Fruit fly (Drosophila melanogaster) whole organism, embryonic: ENCODE data around the gene CG32189.
A peak's percentile ranks its signal among the peaks of the same experiment; 100 is the strongest.

Experiments
- B-H1 ChIP-seq: fragments of 200-800 bp; sonication (Bioruptor generic); IDR thresholded peaks from 3 replicates; pipeline ENCODE4 v1.3.6; 2022; ENCODE audit warnings: missing biosample characterization, missing genetic modification characterization
- B-H2 ChIP-seq: fragments of 200-800 bp; sonication (Bioruptor generic); optimal IDR thresholded peaks from 2 replicates; lab custom pipeline; 2018; ENCODE audit warnings: missing biosample characterization, mild to moderate bottlenecking, missing genetic modification characterization
- CG12299 ChIP-seq: fragments of 200-800 bp; sonication (Bioruptor generic); optimal IDR thresholded peaks from 2 replicates; lab custom pipeline; 2018; ENCODE audit warnings: missing biosample characterization, mild to moderate bottlenecking, missing genetic modification characterization
- CG12942 ChIP-seq: fragments of 200-800 bp; sonication (Bioruptor generic); optimal IDR thresholded peaks from 3 replicates; lab custom pipeline; 2016; ENCODE audit warnings: missing biosample characterization, missing genetic modification characterization
- CG14014 ChIP-seq: fragments of 200-800 bp; sonication (Bioruptor generic); IDR thresholded peaks from 2 replicates; pipeline ENCODE4 v1.3.6; 2022; ENCODE audit warnings: missing biosample characterization, missing genetic modification characterization
- CG1602 ChIP-seq: fragments of 200-800 bp; sonication (Bioruptor generic); optimal IDR thresholded peaks from 3 replicates; lab custom pipeline; 2016; ENCODE audit warnings: missing biosample characterization, missing genetic modification characterization
- CG1832 ChIP-seq: fragments of 200-800 bp; sonication (Bioruptor generic); optimal IDR thresholded peaks from 2 replicates; lab custom pipeline; 2017; ENCODE audit warnings: missing biosample characterization, mild to moderate bottlenecking, missing genetic modification characterization, inconsistent platforms
- CG18476 ChIP-seq: fragments of 200-800 bp; sonication (Bioruptor generic); optimal IDR thresholded peaks from 2 replicates; lab custom pipeline; 2016; ENCODE audit warnings: missing biosample characterization, mild to moderate bottlenecking, missing genetic modification characterization
- CG18599 ChIP-seq: fragments of 200-800 bp; sonication (Bioruptor generic); optimal IDR thresholded peaks from 3 replicates; lab custom pipeline; 2017; ENCODE audit warnings: missing biosample characterization, missing genetic modification characterization, mild to moderate bottlenecking, moderate library complexity, missing genetic modification reagents
- CG32772 ChIP-seq: fragments of 200-800 bp; sonication (Bioruptor generic); IDR thresholded peaks from 2 replicates; pipeline ENCODE4 v1.3.6; 2022; ENCODE audit warnings: missing biosample characterization, missing genetic modification characterization
- CG33557 ChIP-seq: fragments of 200-800 bp; sonication (Bioruptor generic); optimal IDR thresholded peaks from 2 replicates; lab custom pipeline; 2019; ENCODE audit warnings: missing biosample characterization, mild to moderate bottlenecking, missing genetic modification characterization, moderate library complexity
- CG34224 ChIP-seq: fragments of 200-800 bp; sonication (Bioruptor generic); IDR thresholded peaks from 3 replicates; pipeline ENCODE4 v1.3.6; 2022; ENCODE audit warnings: missing biosample characterization, missing genetic modification characterization; ENCODE audit not compliant: partially characterized antibody
- CG3838 ChIP-seq: fragments of 200-800 bp; sonication (Bioruptor generic); optimal IDR thresholded peaks from 3 replicates; lab custom pipeline; 2016; ENCODE audit warnings: missing biosample characterization, missing genetic modification characterization
- CG6813 ChIP-seq: fragments of 200-800 bp; sonication (Bioruptor generic); optimal IDR thresholded peaks from 2 replicates; lab custom pipeline; 2017; ENCODE audit warnings: missing biosample characterization, missing genetic modification characterization, mild to moderate bottlenecking, moderate library complexity, missing genetic modification reagents
- CG7987 ChIP-seq: fragments of 200-800 bp; sonication (Bioruptor generic); optimal IDR thresholded peaks from 2 replicates; lab custom pipeline; 2018; ENCODE audit warnings: missing biosample characterization, mild to moderate bottlenecking, missing genetic modification characterization, moderate library complexity
- CG9932 ChIP-seq: fragments of 200-800 bp; sonication (Bioruptor generic); IDR thresholded peaks from 2 replicates; pipeline ENCODE4 v1.3.6; 2022; ENCODE audit warnings: missing biosample characterization, missing genetic modification characterization
- CkIIα-i1 ChIP-seq: fragments of 200-800 bp; sonication (Bioruptor generic); IDR thresholded peaks from 2 replicates; pipeline ENCODE4 v1.3.6; 2022; ENCODE audit warnings: missing biosample characterization, missing genetic modification characterization
- D19B ChIP-seq: fragments of 200-800 bp; sonication (Bioruptor generic); optimal IDR thresholded peaks from 2 replicates; lab custom pipeline; 2017; ENCODE audit warnings: missing biosample characterization, mild to moderate bottlenecking, missing genetic modification characterization
- Dll ChIP-seq: fragments of 200-800 bp; sonication (Bioruptor generic); IDR thresholded peaks from 4 replicates; pipeline ENCODE4 v1.3.6; 2022; ENCODE audit warnings: missing biosample characterization, missing genetic modification characterization; ENCODE audit not compliant: partially characterized antibody
- Doc3 ChIP-seq: fragments of 200-800 bp; sonication (Bioruptor generic); IDR thresholded peaks from 3 replicates; pipeline ENCODE4 v1.3.6; 2022; ENCODE audit warnings: missing biosample characterization, missing genetic modification characterization; ENCODE audit not compliant: partially characterized antibody
- Elba2 ChIP-seq: fragments of 200-800 bp; sonication (Bioruptor generic); optimal IDR thresholded peaks from 3 replicates; lab custom pipeline; 2016; ENCODE audit warnings: missing biosample characterization, missing genetic modification characterization
- GATAe ChIP-seq: fragments of 200-800 bp; sonication (Bioruptor generic); conservative IDR thresholded peaks from 2 replicates; pipeline ENCODE4 v1.3.6; 2022; ENCODE audit warnings: missing biosample characterization, missing genetic modification characterization
- Hr78 ChIP-seq, 2 experiments: fragments of 200-800 bp in 1 of 2; fragments of >200 bp in 1 of 2; sonication (Bioruptor generic) in 1 of 2; optimal IDR thresholded peaks; 2 replicates each; lab custom pipeline; 2017 to 2019; ENCODE audit warnings: missing biosample characterization in 2 of 2, missing genetic modification characterization in 2 of 2, mild to moderate bottlenecking in 1 of 2, moderate library complexity in 1 of 2
- Hsf ChIP-seq: fragments of 200-800 bp; sonication (Bioruptor generic); optimal IDR thresholded peaks from 3 replicates; lab custom pipeline; 2016; ENCODE audit warnings: missing biosample characterization, missing genetic modification characterization
- Lim3 ChIP-seq: fragments of 200-800 bp; sonication (Bioruptor generic); IDR thresholded peaks from 2 replicates; pipeline ENCODE4 v1.3.6; 2022; ENCODE audit warnings: missing biosample characterization, missing genetic modification characterization
- MBD-R2 ChIP-seq: fragments of 200-800 bp; sonication (Bioruptor generic); IDR thresholded peaks from 2 replicates; pipeline ENCODE4 v1.3.6; 2022; ENCODE audit warnings: missing biosample characterization, missing genetic modification characterization
- Rx ChIP-seq: fragments of 200-800 bp; sonication (Bioruptor generic); IDR thresholded peaks from 2 replicates; pipeline ENCODE4 v1.3.6; 2022; ENCODE audit warnings: missing biosample characterization, missing genetic modification characterization
- Scr ChIP-seq: fragments of 200-800 bp; sonication (Bioruptor generic); IDR thresholded peaks from 2 replicates; pipeline ENCODE4 v1.3.6; 2022; ENCODE audit warnings: missing biosample characterization, missing genetic modification characterization; ENCODE audit not compliant: partially characterized antibody
- Side ChIP-seq: fragments of 200-800 bp; sonication (Bioruptor generic); optimal IDR thresholded peaks from 2 replicates; lab custom pipeline; 2016; ENCODE audit warnings: missing biosample characterization, missing genetic modification characterization
- Sox102F ChIP-seq: fragments of 200-800 bp; sonication (Bioruptor generic); optimal IDR thresholded peaks from 2 replicates; lab custom pipeline; 2018; ENCODE audit warnings: missing biosample characterization, mild to moderate bottlenecking, missing genetic modification characterization, moderate library complexity
- Sry-β ChIP-seq: fragments of 200-800 bp; sonication (Bioruptor generic); optimal IDR thresholded peaks from 2 replicates; lab custom pipeline; 2018; ENCODE audit warnings: missing biosample characterization, mild to moderate bottlenecking, missing genetic modification characterization, moderate library complexity
- Tbp ChIP-seq: fragments of >200 bp; optimal IDR thresholded peaks from 2 replicates; lab custom pipeline; 2018; ENCODE audit warnings: missing biosample characterization, missing genetic modification characterization
- Trl ChIP-seq, 3 experiments: fragments of >200 bp in 2 of 3; fragments of 200-800 bp in 1 of 3; sonication (Bioruptor generic) in 1 of 3; optimal IDR thresholded peaks; 2 replicates in 1 of 3; 3 replicates in 2 of 3; lab custom pipeline; 2016 to 2017; ENCODE audit warnings: missing biosample characterization in 1 of 3, missing genetic modification characterization in 1 of 3
- Vsx1 ChIP-seq: fragments of 200-800 bp; sonication (Bioruptor generic); optimal IDR thresholded peaks from 2 replicates; lab custom pipeline; 2017; ENCODE audit warnings: missing biosample characterization, mild to moderate bottlenecking, missing genetic modification characterization, missing genetic modification reagents
- ato ChIP-seq: fragments of 200-800 bp; sonication (Bioruptor generic); IDR thresholded peaks from 2 replicates; pipeline ENCODE4 v1.3.6; 2022; ENCODE audit warnings: missing biosample characterization, missing genetic modification characterization; ENCODE audit not compliant: partially characterized antibody
- bsh ChIP-seq, 2 experiments: fragments of 200-800 bp; sonication (Bioruptor generic); optimal IDR thresholded peaks; 2 replicates each; lab custom pipeline; 2017 to 2018; ENCODE audit warnings: mild to moderate bottlenecking in 2 of 2, missing biosample characterization in 2 of 2, missing genetic modification characterization in 2 of 2, moderate library complexity in 1 of 2
- cato ChIP-seq: fragments of 200-800 bp; sonication (Bioruptor generic); optimal IDR thresholded peaks from 2 replicates; lab custom pipeline; 2016; ENCODE audit warnings: missing biosample characterization, missing genetic modification characterization, borderline replicate concordance
- corto ChIP-seq: fragments of 200-800 bp; sonication (Bioruptor generic); optimal IDR thresholded peaks from 2 replicates; lab custom pipeline; 2016; ENCODE audit warnings: missing biosample characterization, mild to moderate bottlenecking, missing genetic modification characterization, moderate library complexity
- crol ChIP-seq: fragments of 200-800 bp; sonication (Bioruptor generic); IDR thresholded peaks from 2 replicates; pipeline ENCODE4 v1.3.6; 2022; ENCODE audit warnings: missing biosample characterization, missing genetic modification characterization
- dpn ChIP-seq, 2 experiments: fragments of 200-800 bp; sonication (Bioruptor generic); optimal IDR thresholded peaks; 3 replicates each; lab custom pipeline; 2016; ENCODE audit warnings: missing biosample characterization in 2 of 2, missing genetic modification characterization in 2 of 2
- gt ChIP-seq: fragments of 200-800 bp; sonication (Bioruptor generic); IDR thresholded peaks from 2 replicates; pipeline ENCODE4 v1.3.6; 2022; ENCODE audit warnings: missing biosample characterization, missing genetic modification characterization
- hth ChIP-seq: fragments of >200 bp; optimal IDR thresholded peaks from 2 replicates; lab custom pipeline; 2017; ENCODE audit warnings: inconsistent platforms
- ind ChIP-seq: fragments of 200-800 bp; sonication (Bioruptor generic); optimal IDR thresholded peaks from 3 replicates; lab custom pipeline; 2016; ENCODE audit warnings: missing biosample characterization, missing genetic modification characterization
- insv ChIP-seq, 2 experiments: fragments of 200-800 bp; sonication (Bioruptor generic); optimal IDR thresholded peaks; 3 replicates each; lab custom pipeline; 2016 to 2018; ENCODE audit warnings: missing biosample characterization in 2 of 2, missing genetic modification characterization in 2 of 2
- inv ChIP-seq: fragments of 200-800 bp; sonication (Bioruptor generic); IDR thresholded peaks from 2 replicates; pipeline ENCODE4 v1.3.6; 2022; ENCODE audit warnings: missing biosample characterization, missing genetic modification characterization; ENCODE audit not compliant: partially characterized antibody
- pfk ChIP-seq: fragments of 200-800 bp; sonication (Bioruptor generic); optimal IDR thresholded peaks from 2 replicates; lab custom pipeline; 2018; ENCODE audit warnings: missing biosample characterization, mild to moderate bottlenecking, missing genetic modification characterization, moderate library complexity
- pnt ChIP-seq: fragments of 200-800 bp; sonication (Bioruptor generic); optimal IDR thresholded peaks from 3 replicates; lab custom pipeline; 2016; ENCODE audit warnings: missing biosample characterization, missing genetic modification characterization
- seq ChIP-seq: fragments of 200-800 bp; sonication (Bioruptor generic); IDR thresholded peaks from 2 replicates; pipeline ENCODE4 v1.3.6; 2022; ENCODE audit warnings: missing biosample characterization, missing genetic modification characterization
- sqz ChIP-seq: fragments of 200-800 bp; sonication (Bioruptor generic); optimal IDR thresholded peaks from 3 replicates; lab custom pipeline; 2018; ENCODE audit warnings: missing biosample characterization, mild to moderate bottlenecking, missing genetic modification characterization
- twi ChIP-seq: fragments of 200-800 bp; optimal IDR thresholded peaks from 2 replicates; lab custom pipeline; 2019; ENCODE audit warnings: missing biosample characterization, mild to moderate bottlenecking, missing genetic modification characterization, moderate library complexity

Gene CG32189

DNA sequence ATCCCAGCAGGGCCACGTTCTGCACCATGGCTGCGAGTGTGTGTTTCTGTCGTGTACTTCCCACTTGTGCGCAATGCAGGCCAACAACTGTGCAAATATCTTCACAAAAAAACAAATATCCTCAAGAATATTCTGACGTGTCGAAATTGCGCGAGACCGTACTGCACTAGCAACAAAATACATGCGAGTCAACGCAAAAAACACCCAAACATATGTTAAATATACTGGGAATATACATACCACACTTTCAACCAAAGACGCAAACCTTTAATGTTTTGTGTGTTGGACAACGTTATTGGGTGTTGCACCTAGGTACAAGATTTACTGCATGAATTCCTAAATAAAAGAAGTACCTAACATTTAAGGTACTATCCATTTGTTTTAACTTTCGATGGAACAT is 32.9 kb downstream of the CG32189 start, which contains the start of gene NUCB1 (continued):
- TF ChIP-seq Hr78 (GFP tag; optimal IDR thresholded peaks at IDR 0.05; lab: Kevin White, UChicago), result no peak
- TF ChIP-seq pfk (GFP tag; lab: Kevin White, UChicago), result peak; percentile 23
- TF ChIP-seq CG7987 (GFP tag; lab: Kevin White, UChicago), result peak; percentile 16
- TF ChIP-seq Sry-β (GFP tag; lab: Kevin White, UChicago), result peak; percentile 23
- no peak for TF ChIP-seq Vsx1 (GFP tag; lab: Kevin White, UChicago)
- no peak for TF ChIP-seq CkIIα-i1 (GFP tag; lab: Robert Waterston, UW)
- no peak for TF ChIP-seq CG1832
- peak; percentile 37 for TF ChIP-seq Hsf (GFP tag; lab: Kevin White, UChicago)
- peak; percentile 16 for TF ChIP-seq CG6813
- TF ChIP-seq Lim3 (GFP tag; lab: Robert Waterston, UW), result no peak
- TF ChIP-seq CG34224 (GFP tag; lab: Robert Waterston, UW), result peak; percentile 21; the same call in 1 of the 3 replicates
- no peak for TF ChIP-seq CG32772 (GFP tag; lab: Robert Waterston, UW)
- no peak for TF ChIP-seq CG18599 (GFP tag; lab: Kevin White, UChicago)
- TF ChIP-seq Doc3 (GFP tag; lab: Robert Waterston, UW), result no peak
- TF ChIP-seq ind (GFP tag; lab: Kevin White, UChicago), result peak; percentile 40
- peak; percentile 68 for TF ChIP-seq CG9932 (GFP tag; lab: Robert Waterston, UW)
- TF ChIP-seq GATAe, result no peak
- TF ChIP-seq insv (GFP tag; optimal IDR thresholded peaks at IDR 0.05; lab: Kevin White, UChicago), result no peak
- no peak for TF ChIP-seq Sox102F (GFP tag; lab: Kevin White, UChicago)
- TF ChIP-seq CG12299 (tag; lab: Kevin White, UChicago), result no peak
- TF ChIP-seq Trl (optimal IDR thresholded peaks at IDR 0.05; lab: Kevin White, UChicago), result no peak
- TF ChIP-seq Trl (GFP tag; optimal IDR thresholded peaks at IDR 0.05; lab: Kevin White, UChicago), result peak; percentile 36
- TF ChIP-seq CG33557, result peak; percentile 25
- peak; percentile 47 to 64 for TF ChIP-seq dpn (GFP tag; optimal IDR thresholded peaks at IDR 0.05; lab: Kevin White, UChicago)
- no peak for TF ChIP-seq ato (GFP tag; lab: Robert Waterston, UW)
- TF ChIP-seq Elba2, result no peak
- no peak for TF ChIP-seq cato (GFP tag; lab: Kevin White, UChicago)
- no peak for TF ChIP-seq seq (GFP tag; lab: Robert Waterston, UW)
- no peak for TF ChIP-seq CG12942
- TF ChIP-seq Dll (GFP tag; lab: Robert Waterston, UW), result no peak
- TF ChIP-seq Tbp, result no peak
- peak; percentile 93 for TF ChIP-seq MBD-R2
- TF ChIP-seq inv (GFP tag; lab: Robert Waterston, UW), result no peak
- no peak for TF ChIP-seq Rx (GFP tag; lab: Robert Waterston, UW)
- TF ChIP-seq bsh (GFP tag; optimal IDR thresholded peaks at IDR 0.05; lab: Kevin White, UChicago), result peak in 1 of 2 experiments; percentile 32
- TF ChIP-seq CG18476 (GFP tag; lab: Kevin White, UChicago), result no peak
- peak; percentile 20 for TF ChIP-seq CG1602 (GFP tag; lab: Kevin White, UChicago)
- no peak for TF ChIP-seq gt (GFP tag; lab: Robert Waterston, UW)
- TF ChIP-seq crol, result no peak
- TF ChIP-seq CG14014 (GFP tag; lab: Robert Waterston, UW), result 0 out of 2 replicates have a peak, but pooled peaks have one; percentile 45
- no peak for TF ChIP-seq Side (GFP tag; lab: Kevin White, UChicago)
- no peak for TF ChIP-seq hth (lab: Kevin White, UChicago)
- TF ChIP-seq Scr (GFP tag; lab: Robert Waterston, UW), result 0 out of 2 replicates have a peak, but pooled peaks have one; percentile 2
- TF ChIP-seq pnt (GFP tag; lab: Kevin White, UChicago), result no peak
- peak; percentile 27 for TF ChIP-seq twi (tag; lab: Kevin White, UChicago)
- TF ChIP-seq CG3838 (GFP tag; lab: Kevin White, UChicago), result no peak
- peak; percentile 67 for TF ChIP-seq B-H2 (GFP tag; lab: Kevin White, UChicago)
- TF ChIP-seq sqz (GFP tag; lab: Kevin White, UChicago), result no peak
- TF ChIP-seq corto, result no peak
- no peak for TF ChIP-seq D19B
- TF ChIP-seq B-H1 (GFP tag; lab: Robert Waterston, UW), result no peak
